Worm (Caenorhabditis elegans): ENCODE data around the gene zmp-5.

DNA sequence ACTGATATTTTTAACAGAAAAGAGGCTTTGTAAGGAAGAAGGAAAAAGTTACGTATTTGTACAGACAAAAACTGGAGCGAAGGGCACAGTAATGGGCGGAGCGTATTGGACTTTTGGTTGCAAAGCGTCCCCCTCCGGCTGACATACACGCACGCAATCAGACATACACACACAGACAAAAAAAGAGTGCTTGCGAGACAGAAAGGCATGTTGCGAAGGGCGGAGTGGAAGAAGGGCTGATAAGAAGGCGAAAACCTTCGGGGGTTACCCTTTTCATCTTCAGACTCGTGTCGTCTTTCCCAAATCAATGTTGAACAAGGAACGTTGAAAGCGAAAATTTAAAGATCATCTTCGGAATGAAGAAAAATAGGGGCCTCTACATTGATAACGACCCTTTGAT lies 16.4 kb upstream of the zmp-5 start:
- TF ChIP-seq lsy-2 (tag; optimal IDR thresholded peaks at IDR 0.05) (no peak), mep-1 (tag; optimal IDR thresholded peaks at IDR 0.05) (no peak), nhr-28 (tag; optimal IDR thresholded peaks at IDR 0.05) (no peak), snpc-4 (tag; optimal IDR thresholded peaks at IDR 0.05) (no peak), unc-62 (GFP tag; optimal IDR thresholded peaks at IDR 0.05) (no peak), sptf-1 (tag; optimal IDR thresholded peaks at IDR 0.05) (no peak), nhr-237 (tag; optimal IDR thresholded peaks at IDR 0.05) (no peak), tbx-8 (GFP tag; optimal IDR thresholded peaks at IDR 0.05) (no peak), unc-120 (tag; optimal IDR thresholded peaks at IDR 0.05; ENCODE audit: poor library complexity, severe bottlenecking) (no peak), drap-1 (GFP tag; optimal IDR thresholded peaks at IDR 0.05) (no peak), pha-4 (tag; optimal IDR thresholded peaks at IDR 0.05) (no peak), lin-13 (tag; optimal IDR thresholded peaks at IDR 0.05) (no peak), unc-39 (tag; optimal IDR thresholded peaks at IDR 0.05) (no peak)

Data from whole organism, mixed stage, embryonic.